Worm (Caenorhabditis elegans) whole organism, early embryonic: ENCODE data around the gene sre-3.

ENCODE experiments used
- B0310.2 ChIP-seq: sonication (generic microtip); optimal IDR thresholded peaks from 2 replicates; lab custom pipeline; 2016; ENCODE audit warnings: mild to moderate bottlenecking, missing genetic modification characterization, missing compliant biosample characterization
- F13C5.2 ChIP-seq: sonication (generic microtip); optimal IDR thresholded peaks from 2 replicates; lab custom pipeline; 2017; ENCODE audit warnings: mild to moderate bottlenecking, missing genetic modification characterization, inconsistent platforms, missing compliant biosample characterization
- ama-1 ChIP-seq: fragments of 150-350 bp; optimal IDR thresholded peaks from 2 replicates; lab custom pipeline; 2014
- hnd-1 ChIP-seq: sonication (generic microtip); optimal IDR thresholded peaks from 2 replicates; lab custom pipeline; 2016; ENCODE audit warnings: missing genetic modification characterization, missing compliant biosample characterization
- pes-1 ChIP-seq: fragments of 200-800 bp; sonication (Bioruptor generic); IDR thresholded peaks from 2 replicates; pipeline ENCODE4 v1.3.6; 2022; ENCODE audit warnings: missing genetic modification reagents, missing genetic modification characterization, missing compliant biosample characterization
- tbx-11 ChIP-seq: fragments of 200-800 bp; sonication (Bioruptor generic); IDR thresholded peaks from 2 replicates; pipeline ENCODE4 v1.3.6; 2022; ENCODE audit warnings: missing genetic modification characterization, missing compliant biosample characterization
- tra-4 ChIP-seq: sonication (generic microtip); optimal IDR thresholded peaks from 2 replicates; lab custom pipeline; 2017; ENCODE audit warnings: missing genetic modification characterization, missing compliant biosample characterization

DNA sequence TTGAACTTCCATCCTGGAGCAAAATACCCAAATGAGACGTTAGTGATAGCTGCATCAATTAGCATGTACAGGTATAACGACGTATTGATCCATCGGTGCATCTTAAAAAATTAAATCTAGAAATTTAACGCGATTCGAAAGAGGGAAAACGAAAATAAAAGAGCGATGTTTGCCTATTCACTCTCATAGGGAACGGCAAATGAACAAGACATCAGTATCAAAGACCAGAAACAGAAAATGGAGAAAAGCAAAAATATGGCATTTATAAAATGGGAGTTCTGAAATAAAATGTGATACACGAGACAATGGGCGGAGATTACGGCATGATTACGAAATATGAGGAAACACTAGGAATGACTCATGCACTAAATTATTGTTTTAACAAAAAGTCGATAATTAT, 29.2 kb upstream of the sre-3 start, which contains the start of gene haf-2:
- TF ChIP-seq hnd-1 (tag; lab: Kevin White, UChicago), result no peak
- TF ChIP-seq tra-4, result no peak
- no peak for TF ChIP-seq B0310.2 (tag; lab: Kevin White, UChicago)
- no peak for TF ChIP-seq F13C5.2 (tag; lab: Kevin White, UChicago)
- TF ChIP-seq tbx-11 (GFP tag; lab: Robert Waterston, UW), result no peak
- no peak for TF ChIP-seq ama-1 (lab: Kevin White, UChicago)
- TF ChIP-seq pes-1, result no peak
